Worm (Caenorhabditis elegans) whole organism, young adult: ENCODE results near the gene W07G4.2.

ENCODE experiments used
- B0019.2 ChIP-seq: fragments of 200-800 bp; sonication (Bioruptor generic); conservative IDR thresholded peaks from 2 replicates; pipeline ENCODE4 v1.3.6; 2022; ENCODE audit warnings: missing genetic modification reagents, missing genetic modification characterization, missing compliant biosample characterization
- B0261.1 ChIP-seq: sonication (generic microtip); optimal IDR thresholded peaks from 2 replicates; lab custom pipeline; 2016; ENCODE audit warnings: mild to moderate bottlenecking, missing genetic modification characterization, moderate library complexity, missing compliant biosample characterization
- C06A6.2 ChIP-seq: fragments of 200-800 bp; sonication (Bioruptor generic); conservative IDR thresholded peaks from 2 replicates; pipeline ENCODE4 v1.3.6; 2022; ENCODE audit warnings: missing genetic modification characterization, missing compliant biosample characterization
- C17E4.6 ChIP-seq: fragments of 200-800 bp; sonication (Bioruptor generic); IDR thresholded peaks from 2 replicates; pipeline ENCODE4 v1.3.6; 2022; ENCODE audit warnings: missing genetic modification reagents, missing genetic modification characterization, missing compliant biosample characterization
- F10E7.11 ChIP-seq: sonication (generic microtip); optimal IDR thresholded peaks from 2 replicates; lab custom pipeline; 2017; ENCODE audit warnings: mild to moderate bottlenecking, missing genetic modification characterization, moderate library complexity, missing compliant biosample characterization
- F23B12.7 ChIP-seq: sonication (generic microtip); optimal IDR thresholded peaks from 2 replicates; lab custom pipeline; 2017; ENCODE audit warnings: missing genetic modification characterization, mild to moderate bottlenecking, missing compliant biosample characterization, antibody characterized with exemption, moderate library complexity; ENCODE audit not compliant: insufficient read depth
- K12H6.12 ChIP-seq: fragments of 200-800 bp; sonication (Bioruptor generic); optimal IDR thresholded peaks from 2 replicates; lab custom pipeline; 2018; ENCODE audit warnings: mild to moderate bottlenecking, missing genetic modification characterization, missing compliant biosample characterization
- T07F8.4 ChIP-seq: sonication (generic microtip); optimal IDR thresholded peaks from 2 replicates; lab custom pipeline; 2016; ENCODE audit warnings: mild to moderate bottlenecking, missing genetic modification characterization, moderate library complexity, missing compliant biosample characterization
- Y95B8A.8 ChIP-seq: fragments of 200-800 bp; sonication (Bioruptor generic); IDR thresholded peaks from 2 replicates; pipeline ENCODE4 v1.3.6; 2022; ENCODE audit warnings: missing genetic modification reagents, missing genetic modification characterization, missing compliant biosample characterization
- aptf-3 ChIP-seq: fragments of 200-800 bp; sonication (Bioruptor generic); IDR thresholded peaks from 2 replicates; pipeline ENCODE4 v1.3.6; 2022; ENCODE audit warnings: missing genetic modification characterization, missing compliant biosample characterization
- atf-7 ChIP-seq: sonication (generic microtip); optimal IDR thresholded peaks from 2 replicates; lab custom pipeline; 2017; ENCODE audit warnings: mild to moderate bottlenecking, missing genetic modification characterization, missing compliant biosample characterization
- cebp-1 ChIP-seq, 2 experiments: fragments of 200-800 bp in 1 of 2; sonication (Bioruptor generic) in 1 of 2; sonication (generic microtip) in 1 of 2; IDR thresholded peaks in 1 of 2; optimal IDR thresholded peaks in 1 of 2; 2 replicates each; pipeline versions ENCODE4 v1.3.6 to Lab custom; 2017 to 2022; ENCODE audit warnings: missing compliant biosample characterization in 2 of 2, missing genetic modification characterization in 2 of 2, mild to moderate bottlenecking in 1 of 2, missing genetic modification reagents in 1 of 2, moderate library complexity in 1 of 2
- ceh-58 ChIP-seq: fragments of 200-800 bp; sonication (Bioruptor generic); IDR thresholded peaks from 2 replicates; pipeline ENCODE4 v1.3.6; 2022; ENCODE audit warnings: missing genetic modification characterization, missing compliant biosample characterization
- die-1 ChIP-seq: sonication (generic microtip); optimal IDR thresholded peaks from 2 replicates; lab custom pipeline; 2016; ENCODE audit warnings: missing genotype, mild to moderate bottlenecking, missing genetic modification characterization, missing compliant biosample characterization
- dox-1 ChIP-seq: fragments of 200-800 bp; sonication (Bioruptor generic); IDR thresholded peaks from 2 replicates; pipeline ENCODE4 v1.3.6; 2022; ENCODE audit warnings: missing genetic modification reagents, missing genetic modification characterization, missing compliant biosample characterization
- dpff-1 ChIP-seq: sonication (generic microtip); optimal IDR thresholded peaks from 2 replicates; lab custom pipeline; 2017; ENCODE audit warnings: mild to moderate bottlenecking, missing genetic modification characterization, missing compliant biosample characterization
- him-1 ChIP-seq: sonication (generic microtip); optimal IDR thresholded peaks from 2 replicates; lab custom pipeline; 2016; ENCODE audit warnings: missing genotype, missing genetic modification reagents, missing genetic modification characterization, missing compliant biosample characterization
- hlh-12 ChIP-seq: sonication (generic microtip); optimal IDR thresholded peaks from 2 replicates; lab custom pipeline; 2016; ENCODE audit warnings: missing genetic modification characterization, missing compliant biosample characterization
- hlh-26 ChIP-seq: fragments of 200-800 bp; sonication (Bioruptor generic); conservative IDR thresholded peaks from 2 replicates; pipeline ENCODE4 v1.3.6; 2022; ENCODE audit warnings: missing genetic modification reagents, missing genetic modification characterization, missing compliant biosample characterization
- hmg-1.2 ChIP-seq: fragments of 200-800 bp; sonication (Bioruptor generic); IDR thresholded peaks from 2 replicates; pipeline ENCODE4 v1.3.6; 2022; ENCODE audit warnings: missing genetic modification reagents, missing genetic modification characterization, missing compliant biosample characterization
- lag-1 ChIP-seq: fragments of 200-800 bp; sonication (Bioruptor generic); IDR thresholded peaks from 2 replicates; pipeline ENCODE4 v1.3.6; 2022; ENCODE audit warnings: missing genetic modification reagents, missing genetic modification characterization, missing compliant biosample characterization
- lin-26 ChIP-seq: fragments of 200-800 bp; sonication (Bioruptor generic); IDR thresholded peaks from 2 replicates; pipeline ENCODE4 v1.3.6; 2022; ENCODE audit warnings: missing genetic modification reagents, missing genetic modification characterization, missing compliant biosample characterization
- lin-40 ChIP-seq: sonication (generic microtip); optimal IDR thresholded peaks from 2 replicates; lab custom pipeline; 2016; ENCODE audit warnings: missing genetic modification characterization, mild to moderate bottlenecking, missing compliant biosample characterization, missing genotype, missing genetic modification reagents
- lsy-27 ChIP-seq: sonication (generic microtip); optimal IDR thresholded peaks from 2 replicates; lab custom pipeline; 2017; ENCODE audit warnings: missing genetic modification characterization, mild to moderate bottlenecking, missing compliant biosample characterization, antibody characterized with exemption, missing genotype, borderline replicate concordance; ENCODE audit not compliant: insufficient read depth
- mcd-1 ChIP-seq: fragments of 200-800 bp; sonication (Bioruptor generic); IDR thresholded peaks from 2 replicates; pipeline ENCODE4 v1.3.6; 2022; ENCODE audit warnings: missing genetic modification reagents, missing genetic modification characterization, missing compliant biosample characterization
- mes-4 ChIP-seq: sonication (generic microtip); optimal IDR thresholded peaks from 2 replicates; lab custom pipeline; 2016; ENCODE audit warnings: missing genotype, missing genetic modification characterization, missing compliant biosample characterization
- mxl-1 ChIP-seq: sonication (generic microtip); optimal IDR thresholded peaks from 2 replicates; lab custom pipeline; 2016; ENCODE audit warnings: missing genetic modification characterization, missing compliant biosample characterization
- nhr-179 ChIP-seq: sonication (generic microtip); optimal IDR thresholded peaks from 2 replicates; lab custom pipeline; 2016; ENCODE audit warnings: mild to moderate bottlenecking, missing genetic modification characterization, missing compliant biosample characterization
- pbrm-1 ChIP-seq: fragments of 200-800 bp; sonication (Bioruptor generic); IDR thresholded peaks from 2 replicates; pipeline ENCODE4 v1.3.6; 2022; ENCODE audit warnings: missing genetic modification reagents, missing genetic modification characterization, missing compliant biosample characterization
- rec-8 ChIP-seq, 2 experiments: sonication (generic microtip); optimal IDR thresholded peaks; 2 replicates each; lab custom pipeline; 2016; ENCODE audit warnings: mild to moderate bottlenecking in 2 of 2, missing genetic modification characterization in 2 of 2, missing genetic modification reagents in 2 of 2, missing genotype in 2 of 2, missing biosample characterization in 1 of 2, missing compliant biosample characterization in 1 of 2, moderate library complexity in 1 of 2
- repo-1 ChIP-seq: sonication (generic microtip); optimal IDR thresholded peaks from 2 replicates; lab custom pipeline; 2017; ENCODE audit warnings: mild to moderate bottlenecking, missing genetic modification characterization, missing compliant biosample characterization
- rpc-1 ChIP-seq, 2 experiments: fragments of 150-350 bp in 1 of 2; sonication (generic microtip) in 1 of 2; optimal IDR thresholded peaks; 2 replicates each; lab custom pipeline; 2014 to 2018; ENCODE audit warnings: missing biosample characterization in 1 of 2, missing genetic modification characterization in 1 of 2, missing genetic modification reagents in 1 of 2, missing genotype in 1 of 2
- snpc-4 ChIP-seq, 5 experiments: fragments of 150-350 bp in 1 of 5; sonication (generic microtip) in 4 of 5; optimal IDR thresholded peaks; 2 replicates each; lab custom pipeline; 2014 to 2018; ENCODE audit warnings: missing genetic modification characterization in 5 of 5, missing biosample characterization in 3 of 5, antibody characterized with exemption in 2 of 5, mild to moderate bottlenecking in 2 of 5, missing compliant biosample characterization in 2 of 5, missing genotype in 2 of 5, moderate library complexity in 2 of 5, missing genetic modification reagents in 1 of 5
- somi-1 ChIP-seq: fragments of 200-800 bp; sonication (Bioruptor generic); optimal IDR thresholded peaks from 2 replicates; lab custom pipeline; 2018; ENCODE audit warnings: mild to moderate bottlenecking, missing genetic modification characterization, missing compliant biosample characterization
- unc-130 ChIP-seq: sonication (generic microtip); optimal IDR thresholded peaks from 2 replicates; lab custom pipeline; 2016; ENCODE audit warnings: missing genetic modification reagents, missing genetic modification characterization, missing compliant biosample characterization
- unc-62 ChIP-seq: fragments of 150-350 bp; optimal IDR thresholded peaks from 2 replicates; lab custom pipeline; 2014; ENCODE audit warnings: missing biosample characterization, missing genetic modification reagents, missing genetic modification characterization
- zfh-2 ChIP-seq: fragments of 200-800 bp; sonication (Bioruptor generic); conservative IDR thresholded peaks from 2 replicates; pipeline ENCODE4 v1.3.6; 2022; ENCODE audit warnings: missing genetic modification reagents, missing genetic modification characterization, missing compliant biosample characterization
- ztf-28 ChIP-seq: fragments of 200-800 bp; sonication (Bioruptor generic); IDR thresholded peaks from 2 replicates; pipeline ENCODE4 v1.3.6; 2022; ENCODE audit warnings: missing genetic modification reagents, missing genetic modification characterization, missing compliant biosample characterization
- ztf-3 ChIP-seq: fragments of 200-800 bp; sonication (Bioruptor generic); optimal IDR thresholded peaks from 2 replicates; lab custom pipeline; 2018; ENCODE audit warnings: mild to moderate bottlenecking, missing genetic modification characterization, missing compliant biosample characterization

The W07G4.2 gene

ce11 chrV:13026631-13027299 lies 9.6 kb downstream of the W07G4.2 start (continued):
- TF ChIP-seq die-1: no peak
- no peak for TF ChIP-seq repo-1 (tag; lab: Kevin White, UChicago)
- TF ChIP-seq K12H6.12 (tag; lab: Kevin White, UChicago): no peak
- peak in 1 of 2 experiments; percentile 14 for TF ChIP-seq rec-8 (tag; optimal IDR thresholded peaks at IDR 0.05; lab: Kevin White, UChicago)
- TF ChIP-seq dpff-1 (tag; lab: Kevin White, UChicago): no peak
- TF ChIP-seq B0261.1 (tag; lab: Kevin White, UChicago): peak; percentile 61
- no peak for TF ChIP-seq lag-1 (GFP tag; lab: Robert Waterston, UW)
- no peak for TF ChIP-seq snpc-4 (GFP tag; optimal IDR thresholded peaks at IDR 0.05; lab: Kevin White, UChicago)
- no peak for TF ChIP-seq snpc-4 (tag; optimal IDR thresholded peaks at IDR 0.05; lab: Kevin White, UChicago)
- no peak for TF ChIP-seq ztf-28
- peak; percentile 46 for TF ChIP-seq rpc-1 (optimal IDR thresholded peaks at IDR 0.05; lab: Kevin White, UChicago)
- peak; percentile 79 for TF ChIP-seq rpc-1 (tag; optimal IDR thresholded peaks at IDR 0.05; lab: Kevin White, UChicago)
- 0 out of 2 replicates have a peak, but pooled peaks have one; percentile 17 for TF ChIP-seq dox-1
- TF ChIP-seq zfh-2 (GFP tag; lab: Robert Waterston, UW): no peak
- TF ChIP-seq lin-26 (GFP tag; lab: Robert Waterston, UW): peak; percentile 82
- TF ChIP-seq him-1 (tag; lab: Kevin White, UChicago): peak; percentile 41
- TF ChIP-seq hmg-1.2 (GFP tag; lab: Robert Waterston, UW): peak; percentile 32; the same call in 1 of the 2 replicates
- no peak for TF ChIP-seq lin-40 (tag; lab: Kevin White, UChicago)
- no peak for TF ChIP-seq cebp-1 (GFP tag; IDR thresholded peaks at IDR 0.05; lab: Robert Waterston, UW)
- TF ChIP-seq cebp-1 (tag; optimal IDR thresholded peaks at IDR 0.05; lab: Kevin White, UChicago): no peak
- no peak for TF ChIP-seq pbrm-1 (GFP tag; lab: Robert Waterston, UW)
- TF ChIP-seq, all 124 proteins: peak for 11

- TF ChIP-seq mxl-1 (tag; lab: Kevin White, UChicago): no peak
- 0 out of 2 replicates have a peak, but pooled peaks have one; percentile 21 for TF ChIP-seq ceh-58 (GFP tag; lab: Robert Waterston, UW)
- 0 out of 2 replicates have a peak, but pooled peaks have one; percentile 20 for TF ChIP-seq ztf-28
Observed at ce11 chrV:13025283-13025682, 11.1 kb downstream of the W07G4.2 start.

DNA sequence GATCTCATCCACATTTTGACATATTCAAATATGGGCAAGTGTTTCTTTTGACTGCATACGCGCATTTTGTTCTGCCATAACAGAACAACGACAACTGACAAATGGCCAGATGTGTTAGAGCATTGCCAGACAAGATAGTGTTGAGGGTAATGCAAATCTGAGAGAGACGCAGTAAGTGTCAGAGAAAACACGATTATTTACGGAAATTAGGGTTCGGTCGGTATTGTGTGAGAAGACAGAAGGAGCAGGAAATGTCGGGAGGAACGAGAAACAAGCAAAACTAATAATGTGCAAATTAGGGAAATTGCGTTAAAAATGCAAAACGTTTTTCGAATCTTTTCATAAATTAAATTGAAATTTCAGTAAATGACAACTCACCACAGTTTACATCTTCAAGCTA lies 11.9 kb downstream of the W07G4.2 start:
- TF ChIP-seq aptf-3 (GFP tag; lab: Robert Waterston, UW) (no peak), hlh-12 (no peak), ztf-3 (GFP tag; lab: Kevin White, UChicago) (no peak), pbrm-1 (GFP tag; lab: Robert Waterston, UW) (no peak), atf-7 (tag; lab: Kevin White, UChicago) (no peak), hmg-1.2 (GFP tag; lab: Robert Waterston, UW) (no peak), B0261.1 (tag; lab: Kevin White, UChicago) (no peak), F23B12.7 (tag; lab: Kevin White, UChicago) (no peak)
- TF ChIP-seq, all 124 proteins: peak for 0

- no peak for TF ChIP-seq dpff-1 (tag; lab: Kevin White, UChicago)
- no peak for TF ChIP-seq mes-4 (tag; lab: Kevin White, UChicago)
- no peak for TF ChIP-seq aptf-3 (GFP tag; lab: Robert Waterston, UW)
- TF ChIP-seq Y95B8A.8 (GFP tag; lab: Robert Waterston, UW): no peak
- TF ChIP-seq rpc-1 (optimal IDR thresholded peaks at IDR 0.05; lab: Kevin White, UChicago): no peak
- TF ChIP-seq rpc-1 (tag; optimal IDR thresholded peaks at IDR 0.05; lab: Kevin White, UChicago): no peak
- no peak for TF ChIP-seq nhr-179 (tag; lab: Kevin White, UChicago)
- no peak for TF ChIP-seq lsy-27 (tag; lab: Kevin White, UChicago)
- TF ChIP-seq unc-130: no peak
- no peak for TF ChIP-seq T07F8.4 (tag; lab: Kevin White, UChicago)
- TF ChIP-seq B0019.2 (GFP tag; lab: Robert Waterston, UW): no peak
- TF ChIP-seq somi-1 (GFP tag; lab: Kevin White, UChicago): no peak
- TF ChIP-seq C17E4.6: no peak
- no peak for TF ChIP-seq unc-62
- no peak for TF ChIP-seq mcd-1 (GFP tag; lab: Robert Waterston, UW)
- TF ChIP-seq F10E7.11: no peak
- no peak for TF ChIP-seq hlh-26
- TF ChIP-seq C06A6.2 (GFP tag; lab: Robert Waterston, UW): no peak
- no peak for TF ChIP-seq zfh-2 (GFP tag; lab: Robert Waterston, UW)
- TF ChIP-seq, all 124 proteins: peak for 0
Observed at ce11 chrV:13022265-13022664, 14.1 kb downstream of the W07G4.2 start.
